Fruit fly (Drosophila melanogaster): ENCODE results near the gene MED30.

MED30 gene

DNA sequence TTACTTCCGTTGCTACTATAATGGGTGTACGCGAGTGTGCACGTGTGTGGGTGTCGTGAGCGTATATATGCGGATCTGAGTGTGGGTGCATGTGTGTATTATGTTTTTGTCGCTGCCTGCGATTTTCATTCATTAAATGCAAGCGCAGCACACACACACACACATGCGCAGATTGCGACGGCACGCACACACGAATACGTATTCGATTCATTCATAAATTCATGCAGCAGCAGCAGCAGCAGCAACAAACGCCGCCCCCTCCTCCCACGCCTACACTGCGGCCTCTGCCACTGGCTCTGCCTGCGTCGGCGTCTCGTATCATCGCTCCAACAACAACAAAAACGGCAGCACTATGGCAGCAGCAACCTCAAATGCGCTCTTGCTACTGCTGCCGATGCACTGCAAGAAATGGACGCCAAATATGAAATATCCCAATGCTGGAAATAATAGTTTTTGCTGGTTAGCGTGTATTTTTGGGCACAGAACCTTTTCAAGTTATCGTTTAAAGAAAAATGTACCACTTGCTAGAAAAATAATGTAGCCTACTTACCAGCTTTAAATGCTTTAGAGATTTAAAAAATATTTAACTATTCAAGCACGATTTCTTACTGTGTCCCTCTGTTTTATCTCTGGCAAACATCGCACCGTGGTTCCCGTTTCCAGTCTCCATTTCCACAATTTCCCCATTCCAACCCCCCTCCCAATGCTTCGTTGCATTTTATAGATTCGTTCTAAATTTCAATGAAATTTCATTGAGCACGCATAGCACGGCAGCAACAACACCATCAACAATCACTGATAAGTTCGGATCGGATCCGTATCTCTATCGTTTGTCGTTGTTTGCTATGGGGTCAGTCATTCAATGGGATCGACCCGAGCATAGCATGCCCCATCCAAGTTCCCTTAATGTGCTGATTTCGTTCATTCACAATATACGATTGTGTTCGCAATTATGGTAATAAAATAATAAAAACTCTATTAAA lies 20.3 kb downstream of the MED30 start (continued):
- peak; percentile 76 for TF ChIP-seq maf-S (GFP tag; optimal IDR thresholded peaks at IDR 0.05)
- TF ChIP-seq tx (GFP tag; optimal IDR thresholded peaks at IDR 0.05): peak; percentile 54
- TF ChIP-seq CG5953 (GFP tag; IDR thresholded peaks at IDR 0.05): peak; percentile 78
- peak; percentile 15 for TF ChIP-seq Nf-YC (tag; optimal IDR thresholded peaks at IDR 0.05)
- no peak for TF ChIP-seq CG13287 (GFP tag; IDR thresholded peaks at IDR 0.05; ENCODE audit: partially characterized antibody)
- TF ChIP-seq Opbp (GFP tag; IDR thresholded peaks at IDR 0.05; ENCODE audit: partially characterized antibody): no peak
- TF ChIP-seq CG18011 (GFP tag; optimal IDR thresholded peaks at IDR 0.05): peak; percentile 20
- TF ChIP-seq tup (GFP tag; optimal IDR thresholded peaks at IDR 0.05): peak; percentile 24
- TF ChIP-seq yki (optimal IDR thresholded peaks at IDR 0.05): no peak
- TF ChIP-seq Sox100B (GFP tag; optimal IDR thresholded peaks at IDR 0.05): peak; percentile 82
- TF ChIP-seq CG1792 (GFP tag; optimal IDR thresholded peaks at IDR 0.05): peak; percentile 75
- TF ChIP-seq CG17612 (GFP tag; IDR thresholded peaks at IDR 0.05): no peak
- peak; percentile 83 for TF ChIP-seq Ptx1 (GFP tag; IDR thresholded peaks at IDR 0.05)
- peak in 1 of 2 experiments; percentile 78 for TF ChIP-seq Hr78 (GFP tag; optimal IDR thresholded peaks at IDR 0.05)
- TF ChIP-seq nmo (GFP tag; optimal IDR thresholded peaks at IDR 0.05): peak; percentile 95
- peak; percentile 83 for TF ChIP-seq Chrac-16 (GFP tag; optimal IDR thresholded peaks at IDR 0.05)
- TF ChIP-seq CkIIα-i1 (GFP tag; IDR thresholded peaks at IDR 0.05): no peak
- peak; percentile 25 for TF ChIP-seq sd (tag; optimal IDR thresholded peaks at IDR 0.05)
- no peak for TF ChIP-seq h (optimal IDR thresholded peaks at IDR 0.05)
- TF ChIP-seq Nf-YA (GFP tag; IDR thresholded peaks at IDR 0.05): peak; percentile 47
- no peak for TF ChIP-seq CG9797 (GFP tag; optimal IDR thresholded peaks at IDR 0.05)
- TF ChIP-seq Nf-YB (GFP tag; optimal IDR thresholded peaks at IDR 0.05): peak; percentile 55
- TF ChIP-seq CG7786 (GFP tag; optimal IDR thresholded peaks at IDR 0.05): peak; percentile 85
- TF ChIP-seq disco-r (GFP tag; optimal IDR thresholded peaks at IDR 0.05): peak; percentile 69
- no peak for TF ChIP-seq HLH4C (GFP tag; IDR thresholded peaks at IDR 0.05; ENCODE audit: partially characterized antibody)
- peak; percentile 83 for TF ChIP-seq CG6254 (GFP tag; optimal IDR thresholded peaks at IDR 0.05)
- peak; percentile 85 for TF ChIP-seq CG8924 (tag; optimal IDR thresholded peaks at IDR 0.05)
- peak; percentile 84 for TF ChIP-seq peb (GFP tag; IDR thresholded peaks at IDR 0.05)
- TF ChIP-seq ttk (GFP tag; IDR thresholded peaks at IDR 0.05): peak; percentile 78
- TF ChIP-seq lbe (GFP tag; optimal IDR thresholded peaks at IDR 0.05): no peak
- TF ChIP-seq br (optimal IDR thresholded peaks at IDR 0.05): no peak
- TF ChIP-seq Vsx1 (GFP tag; optimal IDR thresholded peaks at IDR 0.05): peak; percentile 58
- peak; percentile 71 for TF ChIP-seq nau (GFP tag; optimal IDR thresholded peaks at IDR 0.05)
- TF ChIP-seq aop (GFP tag; IDR thresholded peaks at IDR 0.05): peak; percentile 45
- 0 out of 2 replicates have a peak, but pooled peaks have one; percentile 33 for TF ChIP-seq bowl (GFP tag; IDR thresholded peaks at IDR 0.05)
- TF ChIP-seq Scr (GFP tag; IDR thresholded peaks at IDR 0.05; ENCODE audit: partially characterized antibody): no peak
- peak; percentile 94 for TF ChIP-seq Xrp1 (GFP tag; IDR thresholded peaks at IDR 0.05)
- TF ChIP-seq Max (GFP tag; optimal IDR thresholded peaks at IDR 0.05): peak; percentile 63
- peak; percentile 86 for TF ChIP-seq CG16863 (GFP tag; optimal IDR thresholded peaks at IDR 0.05)
- 0 out of 3 replicates have a peak, but pooled peaks have one; percentile 23 for TF ChIP-seq knrl (GFP tag; IDR thresholded peaks at IDR 0.05; ENCODE audit: partially characterized antibody)
- TF ChIP-seq CG8281 (tag; optimal IDR thresholded peaks at IDR 0.05): peak; percentile 60
- TF ChIP-seq dysf (GFP tag; IDR thresholded peaks at IDR 0.05): peak; percentile 78; the same call in 2 of the 3 replicates
- peak; percentile 79 for TF ChIP-seq NC2β (GFP tag; optimal IDR thresholded peaks at IDR 0.05)
- TF ChIP-seq chn (GFP tag; optimal IDR thresholded peaks at IDR 0.05): peak; percentile 94
- peak; percentile 49 for TF ChIP-seq CG14965 (GFP tag; optimal IDR thresholded peaks at IDR 0.05; ENCODE audit: borderline replicate concordance)
- TF ChIP-seq ash1 (GFP tag; optimal IDR thresholded peaks at IDR 0.05): no peak
- peak; percentile 71 for TF ChIP-seq CG1233 (GFP tag; optimal IDR thresholded peaks at IDR 0.05)
- TF ChIP-seq CG5245 (GFP tag; optimal IDR thresholded peaks at IDR 0.05): peak; percentile 70
- peak; percentile 48 for TF ChIP-seq CG9215 (GFP tag; IDR thresholded peaks at IDR 0.05)

Data from whole organism, embryonic.